Worm (Caenorhabditis elegans): ENCODE results near the gene K04G7.1.
A peak's percentile ranks its signal among the peaks of the same experiment; 100 is the strongest.

K04G7.1 gene

DNA sequence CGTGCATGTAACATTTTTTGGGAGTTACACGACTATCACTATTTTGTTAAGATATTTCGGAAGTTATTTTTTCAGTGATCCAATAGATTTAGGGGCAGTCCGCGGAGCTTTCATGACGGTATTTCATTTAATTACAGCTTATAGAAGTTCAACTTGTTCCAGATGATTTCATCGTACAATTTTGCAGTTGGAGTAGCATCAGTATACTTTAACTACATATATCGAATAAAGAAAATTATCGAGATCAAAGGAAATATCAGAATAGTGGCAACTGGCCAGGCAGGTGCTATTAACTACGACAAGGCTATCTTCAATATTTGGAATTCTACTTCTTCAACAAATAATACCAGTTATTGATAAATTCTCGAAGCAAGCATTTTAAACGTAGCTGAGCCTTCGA lies 16.0 kb downstream of the K04G7.1 start (continued):
- TF ChIP-seq repo-1 (tag; optimal IDR thresholded peaks at IDR 0.05) (no peak), ztf-25 (GFP tag; IDR thresholded peaks at IDR 0.05) (no peak), F22D6.2 (tag; optimal IDR thresholded peaks at IDR 0.05) (no peak), let-607 (tag; optimal IDR thresholded peaks at IDR 0.05) (no peak), dpff-1 (tag; optimal IDR thresholded peaks at IDR 0.05) (no peak), nhr-90 (tag; optimal IDR thresholded peaks at IDR 0.05) (no peak), nfyb-1 (GFP tag; IDR thresholded peaks at IDR 0.05) (peak; percentile 50; the same call in 1 of the 2 replicates), die-1 (tag; optimal IDR thresholded peaks at IDR 0.05) (peak; percentile 3), ceh-40 (GFP tag; IDR thresholded peaks at IDR 0.05) (no peak), pha-4 (tag; optimal IDR thresholded peaks at IDR 0.05) (no peak), fkh-3 (tag; optimal IDR thresholded peaks at IDR 0.05) (no peak), Y53G8AR.9 (GFP tag; conservative IDR thresholded peaks at IDR 0.05) (0 out of 2 replicates have a peak, but pooled peaks have one; percentile 53), nhr-179 (tag; optimal IDR thresholded peaks at IDR 0.05) (no peak), aptf-2 (GFP tag; conservative IDR thresholded peaks at IDR 0.05) (no peak), ceh-100 (GFP tag; IDR thresholded peaks at IDR 0.05) (no peak), pbrm-1 (GFP tag; IDR thresholded peaks at IDR 0.05) (peak; percentile 51; the same call in 1 of the 2 replicates), attf-3 (GFP tag; conservative IDR thresholded peaks at IDR 0.05) (no peak), gei-17 (GFP tag; optimal IDR thresholded peaks at IDR 0.05) (no peak), lag-1 (GFP tag; IDR thresholded peaks at IDR 0.05) (no peak), F49E8.2 (tag; optimal IDR thresholded peaks at IDR 0.05; ENCODE audit: insufficient read depth) (peak; percentile 51), xnd-1 (tag; optimal IDR thresholded peaks at IDR 0.05) (no peak), tbp1 (GFP tag; optimal IDR thresholded peaks at IDR 0.05) (peak; percentile 35), tlf-1 (GFP tag; optimal IDR thresholded peaks at IDR 0.05) (peak; percentile 66), F10E7.11 (tag; optimal IDR thresholded peaks at IDR 0.05) (no peak), ztf-6 (GFP tag; IDR thresholded peaks at IDR 0.05) (no peak), Y53F4B.3 (GFP tag; IDR thresholded peaks at IDR 0.05) (no peak), nhr-120 (GFP tag; IDR thresholded peaks at IDR 0.05) (no peak), hlh-12 (tag; optimal IDR thresholded peaks at IDR 0.05) (no peak), ztf-28 (GFP tag; IDR thresholded peaks at IDR 0.05) (no peak), bed-2 (GFP tag; IDR thresholded peaks at IDR 0.05) (no peak), sptf-2 (GFP tag; optimal IDR thresholded peaks at IDR 0.05) (no peak), ztf-26 (tag; optimal IDR thresholded peaks at IDR 0.05) (no peak), him-1 (tag; optimal IDR thresholded peaks at IDR 0.05) (no peak), ztf-3 (GFP tag; optimal IDR thresholded peaks at IDR 0.05) (no peak), lir-1 (GFP tag; conservative IDR thresholded peaks at IDR 0.05) (no peak), mes-4 (tag; optimal IDR thresholded peaks at IDR 0.05) (no peak), mel-28 (tag; optimal IDR thresholded peaks at IDR 0.05; ENCODE audit: borderline replicate concordance) (no peak), F33H1.4 (GFP tag; IDR thresholded peaks at IDR 0.05) (peak; percentile 49), unc-62 (GFP tag; optimal IDR thresholded peaks at IDR 0.05) (no peak), somi-1 (GFP tag; optimal IDR thresholded peaks at IDR 0.05) (no peak), madf-8 (GFP tag; conservative IDR thresholded peaks at IDR 0.05) (no peak), sea-2 (GFP tag; IDR thresholded peaks at IDR 0.05) (no peak), lin-40 (tag; optimal IDR thresholded peaks at IDR 0.05) (no peak), efl-1 (GFP tag; optimal IDR thresholded peaks at IDR 0.05) (no peak), lin-26 (GFP tag; IDR thresholded peaks at IDR 0.05) (peak; percentile 78), lsy-27 (tag; optimal IDR thresholded peaks at IDR 0.05; ENCODE audit: borderline replicate concordance, insufficient read depth) (no peak), F57C9.4 (tag; optimal IDR thresholded peaks at IDR 0.05) (no peak), ccch-3 (GFP tag; optimal IDR thresholded peaks at IDR 0.05) (no peak), hlh-26 (GFP tag; conservative IDR thresholded peaks at IDR 0.05) (no peak), Y95B8A.8 (GFP tag; IDR thresholded peaks at IDR 0.05) (peak; percentile 54; the same call in 1 of the 2 replicates)
